Worm (Caenorhabditis elegans) whole organism, L3 larva: ENCODE measurements around the gene C07A9.5.

ENCODE experiments used
- elt-2 ChIP-seq: sonication (generic microtip); optimal IDR thresholded peaks from 2 replicates; lab custom pipeline; 2016; ENCODE audit warnings: missing genetic modification reagents, mild to moderate bottlenecking, missing genetic modification characterization, missing compliant biosample characterization
- jun-1 ChIP-seq: fragments of 150-350 bp; optimal IDR thresholded peaks from 2 replicates; lab custom pipeline; 2014; ENCODE audit warnings: missing biosample characterization, missing genetic modification reagents, missing genetic modification characterization
- lin-39 ChIP-seq: fragments of 150-350 bp; optimal IDR thresholded peaks from 2 replicates; lab custom pipeline; 2018; ENCODE audit warnings: missing biosample characterization, missing genetic modification reagents, missing genetic modification characterization
- mml-1 ChIP-seq: fragments of 150-350 bp; sonication (generic microtip); optimal IDR thresholded peaks from 3 replicates; lab custom pipeline; 2014; ENCODE audit warnings: missing biosample characterization, missing genetic modification characterization
- nhr-43 ChIP-seq: sonication (generic microtip); optimal IDR thresholded peaks from 2 replicates; lab custom pipeline; 2016; ENCODE audit warnings: mild to moderate bottlenecking, missing genetic modification characterization, missing compliant biosample characterization; ENCODE audit not compliant: poor library complexity, severe bottlenecking
- skn-1 ChIP-seq: fragments of 150-350 bp; optimal IDR thresholded peaks from 2 replicates; lab custom pipeline; 2014; ENCODE audit warnings: missing biosample characterization, missing genetic modification characterization
- snpc-4 ChIP-seq: fragments of 150-350 bp; optimal IDR thresholded peaks from 2 replicates; lab custom pipeline; 2014; ENCODE audit warnings: missing biosample characterization, missing genetic modification characterization
- zag-1 ChIP-seq: fragments of 150-350 bp; optimal IDR thresholded peaks from 2 replicates; lab custom pipeline; 2014; ENCODE audit warnings: missing biosample characterization, missing genetic modification characterization

DNA sequence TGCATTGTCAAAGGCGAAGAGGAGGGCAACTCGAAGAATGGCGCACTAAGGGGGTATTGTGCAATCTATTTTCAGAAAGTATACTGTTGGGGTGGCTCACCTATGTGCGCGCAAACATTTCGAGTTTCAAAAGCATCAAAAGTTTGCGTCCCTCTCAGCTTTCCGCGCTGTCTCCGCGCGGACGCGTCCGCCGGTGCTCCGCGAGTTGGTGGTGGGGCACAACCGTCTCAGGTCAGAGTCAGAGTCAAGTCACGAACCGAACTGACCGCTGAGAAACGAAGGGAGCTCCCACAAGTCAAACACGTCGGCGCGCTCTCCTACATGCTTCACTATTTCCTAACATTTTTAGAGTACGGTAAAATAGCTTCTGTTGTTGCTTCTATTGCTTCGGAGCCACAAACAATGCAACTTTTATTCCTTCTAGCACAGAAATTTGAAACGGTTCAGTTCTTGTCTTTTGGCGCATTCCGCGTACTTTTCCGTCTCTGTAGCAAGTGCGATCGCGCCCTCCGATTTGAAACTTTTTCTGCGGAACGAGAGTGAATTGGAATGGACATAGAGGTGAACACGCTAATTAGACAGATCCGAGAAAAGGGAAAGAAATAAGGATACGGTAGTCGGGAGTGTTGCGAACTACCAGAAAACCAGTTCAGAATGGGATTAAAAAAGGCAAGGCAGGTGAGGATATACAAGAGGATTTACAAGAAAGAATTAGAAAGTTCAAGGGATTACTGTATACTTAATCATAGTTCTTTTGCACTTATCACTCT, 43.2 kb downstream of the C07A9.5 start:
- TF ChIP-seq mml-1 (tag; lab: Kevin White, UChicago) (no peak), skn-1 (no peak), snpc-4 (tag; lab: Kevin White, UChicago) (no peak), lin-39 (no peak), nhr-43 (no peak), jun-1 (tag; lab: Kevin White, UChicago) (no peak), zag-1 (tag; lab: Kevin White, UChicago) (no peak), elt-2 (tag; lab: Kevin White, UChicago) (no peak)
